Fruit fly (Drosophila melanogaster): ENCODE data around the gene srw.

srw gene

DNA sequence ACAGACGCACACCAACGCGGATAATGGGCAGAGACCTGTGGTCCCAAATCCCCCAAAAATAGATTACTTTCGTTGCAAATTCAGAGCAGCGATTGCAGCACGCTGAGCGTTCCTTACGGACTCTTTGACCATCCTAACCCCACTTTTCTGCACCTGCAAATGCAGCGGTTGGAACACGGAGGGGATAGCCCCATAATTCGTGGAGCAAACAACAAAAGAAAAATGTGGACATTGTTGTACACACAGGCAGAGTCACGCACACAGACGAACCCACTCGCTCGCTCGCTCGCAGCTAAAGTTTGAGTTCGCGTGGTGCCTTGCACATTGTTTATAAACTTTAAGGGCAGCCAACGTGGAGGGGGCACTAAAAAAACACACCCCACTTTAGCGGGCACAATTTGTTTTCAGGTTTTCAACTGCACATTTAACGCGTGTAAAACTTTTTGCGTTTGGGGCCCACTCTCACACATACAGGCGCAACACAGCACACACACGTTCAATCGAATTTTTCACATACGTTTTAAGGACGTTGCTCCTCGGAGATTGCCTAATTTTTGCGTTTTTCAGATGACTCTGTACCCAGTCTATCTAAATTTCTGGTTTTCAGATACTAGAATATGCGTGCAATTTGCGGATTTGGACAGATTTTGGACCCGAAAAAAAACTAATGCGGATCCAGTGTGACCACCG, 29.5 kb downstream of the srw start (continued):
- TF ChIP-seq ci (GFP tag; IDR thresholded peaks at IDR 0.05) (no peak), da (GFP tag; optimal IDR thresholded peaks at IDR 0.05) (no peak), sima (GFP tag; optimal IDR thresholded peaks at IDR 0.05) (no peak), unc-4 (GFP tag; IDR thresholded peaks at IDR 0.05; ENCODE audit: partially characterized antibody) (no peak), Nf-YA (GFP tag; IDR thresholded peaks at IDR 0.05) (no peak), CG43689 (GFP tag; IDR thresholded peaks at IDR 0.05) (no peak), CG1233 (GFP tag; optimal IDR thresholded peaks at IDR 0.05) (no peak), dimm (GFP tag; IDR thresholded peaks at IDR 0.05) (no peak), salm (tag; optimal IDR thresholded peaks at IDR 0.05) (no peak), fd96Cb (tag; optimal IDR thresholded peaks at IDR 0.05) (no peak), Hsf (GFP tag; optimal IDR thresholded peaks at IDR 0.05) (no peak), Opbp (GFP tag; IDR thresholded peaks at IDR 0.05; ENCODE audit: partially characterized antibody) (no peak; the same call in 2 of the 3 replicates), B-H2 (GFP tag; optimal IDR thresholded peaks at IDR 0.05) (no peak), cwo (GFP tag; optimal IDR thresholded peaks at IDR 0.05) (no peak), CG2889 (GFP tag; IDR thresholded peaks at IDR 0.05) (no peak), sqz (GFP tag; optimal IDR thresholded peaks at IDR 0.05) (no peak), Spps (tag; optimal IDR thresholded peaks at IDR 0.05) (no peak), CG34376 (GFP tag; optimal IDR thresholded peaks at IDR 0.05) (no peak), Nf-YB (GFP tag; optimal IDR thresholded peaks at IDR 0.05) (no peak), sens (GFP tag) (peak; percentile 48), CG6654 (GFP tag; optimal IDR thresholded peaks at IDR 0.05) (no peak), slp2 (GFP tag; optimal IDR thresholded peaks at IDR 0.05) (no peak), CG11723 (GFP tag; optimal IDR thresholded peaks at IDR 0.05) (no peak), CG2120 (GFP tag; optimal IDR thresholded peaks at IDR 0.05) (no peak), insv (GFP tag; optimal IDR thresholded peaks at IDR 0.05) (no peak), mld (GFP tag; IDR thresholded peaks at IDR 0.05; ENCODE audit: partially characterized antibody) (0 out of 3 replicates have a peak, but pooled peaks have one; percentile 58), CG18599 (GFP tag; optimal IDR thresholded peaks at IDR 0.05) (no peak), grau (tag; optimal IDR thresholded peaks at IDR 0.05) (no peak), pzg (GFP tag; optimal IDR thresholded peaks at IDR 0.05) (peak; percentile 22), CG3065 (GFP tag; optimal IDR thresholded peaks at IDR 0.05) (no peak), Camta (GFP tag; optimal IDR thresholded peaks at IDR 0.05) (no peak), pita (GFP tag; optimal IDR thresholded peaks at IDR 0.05) (no peak), cad (GFP tag; optimal IDR thresholded peaks at IDR 0.05) (no peak), lola (GFP tag; optimal IDR thresholded peaks at IDR 0.05) (no peak), CG42726 (GFP tag; IDR thresholded peaks at IDR 0.05; ENCODE audit: partially characterized antibody) (no peak), bigmax (GFP tag; optimal IDR thresholded peaks at IDR 0.05) (peak; percentile 91), NFAT (GFP tag; IDR thresholded peaks at IDR 0.05) (no peak), Asciz (GFP tag; optimal IDR thresholded peaks at IDR 0.05) (no peak), Lim3 (GFP tag; IDR thresholded peaks at IDR 0.05) (no peak), chif (GFP tag; optimal IDR thresholded peaks at IDR 0.05) (no peak), al (GFP tag; IDR thresholded peaks at IDR 0.05) (no peak), Sry-β (GFP tag; optimal IDR thresholded peaks at IDR 0.05) (no peak), Dad (GFP tag; optimal IDR thresholded peaks at IDR 0.05) (no peak), ERR (GFP tag; optimal IDR thresholded peaks at IDR 0.05) (no peak), unpg (GFP tag; optimal IDR thresholded peaks at IDR 0.05) (no peak), CG1024 (GFP tag; IDR thresholded peaks at IDR 0.05) (no peak), CG4854 (GFP tag; optimal IDR thresholded peaks at IDR 0.05) (no peak), CG8478 (optimal IDR thresholded peaks at IDR 0.05) (peak; percentile 10), wek (GFP tag; optimal IDR thresholded peaks at IDR 0.05) (no peak), CG31441 (GFP tag; IDR thresholded peaks at IDR 0.05) (no peak), danr (GFP tag; IDR thresholded peaks at IDR 0.05) (no peak)
